Fruit fly (Drosophila melanogaster) whole organism, adult: ENCODE measurements around the gene CG17834.

Source experiments
- CG12768 ChIP-seq: fragments of 200-800 bp; sonication (Bioruptor generic); optimal IDR thresholded peaks from 2 replicates; lab custom pipeline; 2017; ENCODE audit warnings: missing biosample characterization, missing genetic modification characterization, mild to moderate bottlenecking, moderate library complexity, missing genetic modification reagents
- CG1620 ChIP-seq: fragments of 200-800 bp; sonication (Bioruptor generic); optimal IDR thresholded peaks from 2 replicates; lab custom pipeline; 2016; ENCODE audit warnings: missing biosample characterization, missing genetic modification characterization
- CG7101 ChIP-seq: fragments of 200-800 bp; sonication (Bioruptor generic); optimal IDR thresholded peaks from 2 replicates; lab custom pipeline; 2018; ENCODE audit warnings: missing biosample characterization, mild to moderate bottlenecking, missing genetic modification characterization, moderate library complexity
- Clk ChIP-seq: fragments of 200-800 bp; sonication (Bioruptor generic); optimal IDR thresholded peaks from 2 replicates; lab custom pipeline; 2017; ENCODE audit warnings: missing biosample characterization, missing genetic modification characterization
- Crg-1 ChIP-seq: fragments of 200-800 bp; sonication (Bioruptor generic); optimal IDR thresholded peaks from 2 replicates; lab custom pipeline; 2016; ENCODE audit warnings: missing biosample characterization, missing genetic modification characterization
- cic ChIP-seq: fragments of 200-800 bp; sonication (Bioruptor generic); optimal IDR thresholded peaks from 2 replicates; lab custom pipeline; 2017; ENCODE audit warnings: missing biosample characterization, mild to moderate bottlenecking, missing genetic modification characterization, moderate library complexity
- cnc ChIP-seq, 2 experiments: fragments of >200 bp; optimal IDR thresholded peaks; 2 replicates each; lab custom pipeline; 2017

- TF ChIP-seq CG7101 (tag; lab: Kevin White, UChicago) (no peak), cnc (optimal IDR thresholded peaks at IDR 0.05; lab: Kevin White, UChicago) (no peak), CG12768 (no peak), cic (GFP tag; lab: Kevin White, UChicago) (no peak), Clk (GFP tag; lab: Kevin White, UChicago) (no peak), CG1620 (no peak), Crg-1 (no peak)
Observed at dm6 chr2L:8480825-8481224, 48.1 kb upstream of the CG17834 start.
